Worm (Caenorhabditis elegans): ENCODE measurements around the gene T19B10.2.

Gene T19B10.2

ce11 chrV:11200316-11200715, 20.8 kb upstream of the T19B10.2 start, which contains the start of gene K10D6.3:
TSS of gene K10D6.3 (plus strand) at chrV:11200616.
- no peak for TF ChIP-seq hpl-2 (GFP tag; optimal IDR thresholded peaks at IDR 0.05)
- no peak for TF ChIP-seq nhr-71 (tag; optimal IDR thresholded peaks at IDR 0.05)
- TF ChIP-seq lin-39 (tag; optimal IDR thresholded peaks at IDR 0.05), result no peak
- no peak for TF ChIP-seq pax-3 (tag; optimal IDR thresholded peaks at IDR 0.05)
- TF ChIP-seq mep-1 (tag; optimal IDR thresholded peaks at IDR 0.05), result no peak
- no peak for TF ChIP-seq ceh-8 (GFP tag; optimal IDR thresholded peaks at IDR 0.05)
- TF ChIP-seq aly-2 (tag; optimal IDR thresholded peaks at IDR 0.05), result no peak
- no peak for TF ChIP-seq fkh-4 (tag; optimal IDR thresholded peaks at IDR 0.05; ENCODE audit: borderline replicate concordance)

ce11 chrV:11201826-11202565, 19.1 kb upstream of the T19B10.2 start, which contains the start of gene K10D6.4:
TSS of gene K10D6.4 (plus strand) at chrV:11201925.
- TF ChIP-seq grh-1 (GFP tag; IDR thresholded peaks at IDR 0.05) (no peak), unc-30 (tag; optimal IDR thresholded peaks at IDR 0.05) (no peak), ets-5 (GFP tag; IDR thresholded peaks at IDR 0.05) (no peak), vab-15 (tag; optimal IDR thresholded peaks at IDR 0.05) (no peak), elt-2 (tag; optimal IDR thresholded peaks at IDR 0.05) (peak; percentile 50), pax-3 (tag; optimal IDR thresholded peaks at IDR 0.05) (no peak), nhr-85 (tag) (no peak), sox-4 (tag; optimal IDR thresholded peaks at IDR 0.05) (no peak), ztf-4 (tag; optimal IDR thresholded peaks at IDR 0.05) (no peak), snpc-4 (tag; optimal IDR thresholded peaks at IDR 0.05) (no peak), hlh-4 (tag; optimal IDR thresholded peaks at IDR 0.05) (peak; percentile 99), nhr-71 (tag; optimal IDR thresholded peaks at IDR 0.05) (peak; percentile 17), nhr-90 (tag; optimal IDR thresholded peaks at IDR 0.05; ENCODE audit: poor library complexity) (no peak), dsc-1 (tag; optimal IDR thresholded peaks at IDR 0.05) (no peak), lin-14 (GFP tag; optimal IDR thresholded peaks at IDR 0.05) (no peak), fkh-8 (tag; optimal IDR thresholded peaks at IDR 0.05) (peak; percentile 8), lin-15B (tag; optimal IDR thresholded peaks at IDR 0.05) (no peak), aha-1 (tag; optimal IDR thresholded peaks at IDR 0.05) (no peak), nhr-77 (tag; optimal IDR thresholded peaks at IDR 0.05) (no peak), efl-1 (optimal IDR thresholded peaks at IDR 0.05) (no peak), efl-1 (GFP tag; optimal IDR thresholded peaks at IDR 0.05 in 1 of 2) (peak in 1 of 2 experiments; percentile 47), xbp-1 (tag; optimal IDR thresholded peaks at IDR 0.05) (no peak), dpl-1 (GFP tag; optimal IDR thresholded peaks at IDR 0.05) (no peak), rnt-1 (tag; optimal IDR thresholded peaks at IDR 0.05) (no peak), pqm-1 (tag; optimal IDR thresholded peaks at IDR 0.05) (no peak), efl-3 (GFP tag; optimal IDR thresholded peaks at IDR 0.05) (no peak), Y116A8C.19 (tag; optimal IDR thresholded peaks at IDR 0.05; ENCODE audit: borderline replicate concordance) (no peak), zip-4 (GFP tag; optimal IDR thresholded peaks at IDR 0.05) (no peak), nhr-20 (tag; optimal IDR thresholded peaks at IDR 0.05) (no peak), snu-23 (GFP tag; optimal IDR thresholded peaks at IDR 0.05) (no peak), skn-1 (tag; optimal IDR thresholded peaks at IDR 0.05) (no peak), isw-1 (GFP tag; IDR thresholded peaks at IDR 0.05) (no peak)

- no peak for TF ChIP-seq unc-62 (GFP tag; optimal IDR thresholded peaks at IDR 0.05)
Observed at ce11 chrV:11204452-11204851, 16.6 kb upstream of the T19B10.2 start.

Measured in whole organism, L1 larva.